Worm (Caenorhabditis elegans) whole organism, L3 larva: ENCODE data around the gene fbxl-2.
A peak's percentile ranks its signal among the peaks of the same experiment; 100 is the strongest.
"Not testable (repeated sequence)": the region's sequence is repeated elsewhere in the genome, so short reads cannot be mapped to it uniquely, and the experiment has no call there.

ENCODE experiments used
- R02D3.7 ChIP-seq: fragments of 150-350 bp; optimal IDR thresholded peaks from 2 replicates; lab custom pipeline; 2014; ENCODE audit warnings: missing biosample characterization, missing genetic modification characterization
- ZK546.5 ChIP-seq: sonication (generic microtip); optimal IDR thresholded peaks from 2 replicates; lab custom pipeline; 2017; ENCODE audit warnings: missing biosample characterization, missing genetic modification characterization
- ceh-16 ChIP-seq: sonication (generic microtip); optimal IDR thresholded peaks from 2 replicates; lab custom pipeline; 2017; ENCODE audit warnings: missing biosample characterization, missing genetic modification characterization
- ceh-28 ChIP-seq: fragments of 150-350 bp; optimal IDR thresholded peaks from 2 replicates; lab custom pipeline; 2014; ENCODE audit warnings: missing biosample characterization, missing genetic modification reagents, missing genetic modification characterization
- ceh-82 ChIP-seq: fragments of 150-350 bp; optimal IDR thresholded peaks from 2 replicates; lab custom pipeline; 2014; ENCODE audit warnings: missing biosample characterization, missing genetic modification characterization
- ceh-9 ChIP-seq: sonication (generic microtip); optimal IDR thresholded peaks from 2 replicates; lab custom pipeline; 2018; ENCODE audit warnings: missing biosample characterization, missing genetic modification characterization
- daf-12 ChIP-seq: fragments of 150-350 bp; optimal IDR thresholded peaks from 2 replicates; lab custom pipeline; 2014; ENCODE audit warnings: missing biosample characterization, missing genetic modification reagents, missing genetic modification characterization
- egl-27 ChIP-seq: sonication (generic microtip); optimal IDR thresholded peaks from 4 replicates; lab custom pipeline; 2017; ENCODE audit warnings: missing biosample characterization, missing genetic modification reagents, missing genetic modification characterization
- egl-5 ChIP-seq: fragments of 150-350 bp; optimal IDR thresholded peaks from 2 replicates; lab custom pipeline; 2017; ENCODE audit warnings: missing biosample characterization, missing genetic modification reagents, missing genetic modification characterization, inconsistent platforms
- elt-2 ChIP-seq: sonication (generic microtip); optimal IDR thresholded peaks from 2 replicates; lab custom pipeline; 2016; ENCODE audit warnings: missing genetic modification reagents, mild to moderate bottlenecking, missing genetic modification characterization, missing compliant biosample characterization
- elt-3 ChIP-seq, 3 experiments: fragments of 150-350 bp in 1 of 3; sonication (generic microtip) in 2 of 3; optimal IDR thresholded peaks; 2 replicates in 2 of 3; 4 replicates in 1 of 3; lab custom pipeline; 2014 to 2017; ENCODE audit warnings: missing biosample characterization in 3 of 3, missing genetic modification characterization in 3 of 3
- eor-1 ChIP-seq, 2 experiments: fragments of 150-350 bp; optimal IDR thresholded peaks; 2 replicates each; lab custom pipeline; 2014 to 2018; ENCODE audit warnings: missing biosample characterization in 2 of 2, missing genetic modification characterization in 2 of 2
- fkh-10 ChIP-seq: sonication (generic microtip); optimal IDR thresholded peaks from 2 replicates; lab custom pipeline; 2017; ENCODE audit warnings: missing biosample characterization, missing genetic modification reagents, missing genetic modification characterization
- fos-1 ChIP-seq: fragments of 150-350 bp; optimal IDR thresholded peaks from 2 replicates; lab custom pipeline; 2014; ENCODE audit warnings: missing biosample characterization, missing genetic modification characterization
- hmg-11 ChIP-seq: sonication (generic microtip); optimal IDR thresholded peaks from 2 replicates; lab custom pipeline; 2016; ENCODE audit warnings: missing genetic modification characterization, missing compliant biosample characterization
- jun-1 ChIP-seq: fragments of 150-350 bp; optimal IDR thresholded peaks from 2 replicates; lab custom pipeline; 2014; ENCODE audit warnings: missing biosample characterization, missing genetic modification reagents, missing genetic modification characterization
- lin-39 ChIP-seq: fragments of 150-350 bp; optimal IDR thresholded peaks from 2 replicates; lab custom pipeline; 2018; ENCODE audit warnings: missing biosample characterization, missing genetic modification reagents, missing genetic modification characterization
- lsy-12 ChIP-seq: sonication (generic microtip); optimal IDR thresholded peaks from 2 replicates; lab custom pipeline; 2016; ENCODE audit warnings: mild to moderate bottlenecking, missing genetic modification characterization, missing compliant biosample characterization
- mdl-1 ChIP-seq: fragments of 150-350 bp; optimal IDR thresholded peaks from 2 replicates; lab custom pipeline; 2014; ENCODE audit warnings: missing biosample characterization, missing genetic modification characterization
- nfya-1 ChIP-seq: sonication (generic microtip); optimal IDR thresholded peaks from 2 replicates; lab custom pipeline; 2017; ENCODE audit warnings: missing genetic modification characterization, mild to moderate bottlenecking, missing compliant biosample characterization, antibody characterized with exemption, moderate library complexity; ENCODE audit not compliant: insufficient read depth
- nhr-11 ChIP-seq: fragments of 150-350 bp; optimal IDR thresholded peaks from 2 replicates; lab custom pipeline; 2014; ENCODE audit warnings: missing biosample characterization, missing genetic modification characterization
- nhr-12 ChIP-seq: fragments of 150-350 bp; optimal IDR thresholded peaks from 2 replicates; lab custom pipeline; 2014; ENCODE audit warnings: missing biosample characterization, missing genetic modification characterization
- nhr-23 ChIP-seq: fragments of 150-350 bp; optimal IDR thresholded peaks from 2 replicates; lab custom pipeline; 2014; ENCODE audit warnings: missing biosample characterization, missing genetic modification reagents, missing genetic modification characterization
- nhr-237 ChIP-seq: fragments of 150-350 bp; optimal IDR thresholded peaks from 2 replicates; lab custom pipeline; 2014; ENCODE audit warnings: missing biosample characterization, missing genetic modification characterization
- nhr-25 ChIP-seq: sonication (generic microtip); optimal IDR thresholded peaks from 2 replicates; lab custom pipeline; 2017; ENCODE audit warnings: missing biosample characterization, missing genetic modification characterization
- nhr-28 ChIP-seq: fragments of 150-350 bp; optimal IDR thresholded peaks from 2 replicates; lab custom pipeline; 2014; ENCODE audit warnings: missing biosample characterization, missing genetic modification characterization
- nhr-43 ChIP-seq: sonication (generic microtip); optimal IDR thresholded peaks from 2 replicates; lab custom pipeline; 2016; ENCODE audit warnings: mild to moderate bottlenecking, missing genetic modification characterization, missing compliant biosample characterization; ENCODE audit not compliant: poor library complexity, severe bottlenecking
- nhr-77 ChIP-seq: fragments of 150-350 bp; optimal IDR thresholded peaks from 2 replicates; lab custom pipeline; 2014; ENCODE audit warnings: missing biosample characterization, missing genetic modification characterization
- pha-4 ChIP-seq: fragments of 150-350 bp; optimal IDR thresholded peaks from 2 replicates; lab custom pipeline; 2014; ENCODE audit warnings: missing biosample characterization, missing genetic modification reagents, missing genetic modification characterization
- pqm-1 ChIP-seq: fragments of 150-350 bp; optimal IDR thresholded peaks from 2 replicates; lab custom pipeline; 2017; ENCODE audit warnings: missing biosample characterization, missing genetic modification characterization, inconsistent platforms
- sea-2 ChIP-seq: fragments of 150-350 bp; sonication (generic microtip); optimal IDR thresholded peaks from 4 replicates; lab custom pipeline; 2014; ENCODE audit warnings: missing biosample characterization, missing genetic modification reagents, missing genetic modification characterization
- skn-1 ChIP-seq: fragments of 150-350 bp; optimal IDR thresholded peaks from 2 replicates; lab custom pipeline; 2014; ENCODE audit warnings: missing biosample characterization, missing genetic modification characterization
- snpc-4 ChIP-seq: fragments of 150-350 bp; optimal IDR thresholded peaks from 2 replicates; lab custom pipeline; 2014; ENCODE audit warnings: missing biosample characterization, missing genetic modification characterization
- tbx-2 ChIP-seq: sonication (generic microtip); optimal IDR thresholded peaks from 2 replicates; lab custom pipeline; 2016; ENCODE audit warnings: mild to moderate bottlenecking, missing genetic modification characterization, missing compliant biosample characterization
- unc-39 ChIP-seq: sonication (generic microtip); optimal IDR thresholded peaks from 4 replicates; lab custom pipeline; 2017; ENCODE audit warnings: missing biosample characterization, missing genetic modification characterization
- unc-62 ChIP-seq: fragments of 150-350 bp; sonication (generic microtip); optimal IDR thresholded peaks from 4 replicates; lab custom pipeline; 2014; ENCODE audit warnings: missing biosample characterization, missing genetic modification reagents, missing genetic modification characterization
- zag-1 ChIP-seq: fragments of 150-350 bp; optimal IDR thresholded peaks from 2 replicates; lab custom pipeline; 2014; ENCODE audit warnings: missing biosample characterization, missing genetic modification characterization
- ztf-11 ChIP-seq: fragments of 150-350 bp; optimal IDR thresholded peaks from 2 replicates; lab custom pipeline; 2014; ENCODE audit warnings: missing biosample characterization, missing genetic modification characterization
- ztf-4 ChIP-seq: fragments of 150-350 bp; optimal IDR thresholded peaks from 2 replicates; lab custom pipeline; 2014; ENCODE audit warnings: missing biosample characterization, missing genetic modification characterization

fbxl-2 gene

DNA sequence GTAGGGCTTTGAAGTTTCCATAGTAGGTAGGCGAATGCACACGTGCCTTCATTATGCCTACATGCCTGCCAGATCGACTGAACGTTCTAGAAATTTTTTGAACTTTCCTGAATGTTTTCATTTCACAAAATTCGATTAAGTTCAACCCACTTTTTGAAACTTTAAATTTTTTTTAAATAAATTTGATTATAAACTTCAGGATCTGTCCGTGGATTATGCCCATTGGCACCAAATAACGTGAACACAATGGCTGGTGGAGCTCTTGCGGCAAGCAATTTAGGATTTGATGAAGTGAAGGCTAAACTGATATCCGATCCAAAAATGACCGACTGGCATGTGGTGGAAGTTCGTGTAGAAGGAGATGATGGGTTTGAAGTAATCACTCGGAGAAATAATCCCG is 21.6 kb upstream of the fbxl-2 start, which contains the start of gene F17C8.7:
Gene F17C8.7, plus strand, starts transcription at position 301 of the 400 bp plus-strand sequence.
- TF ChIP-seq zag-1 (tag; lab: Kevin White, UChicago) (no peak), pqm-1 (tag; lab: Kevin White, UChicago) (no peak), ztf-4 (no peak)

DNA sequence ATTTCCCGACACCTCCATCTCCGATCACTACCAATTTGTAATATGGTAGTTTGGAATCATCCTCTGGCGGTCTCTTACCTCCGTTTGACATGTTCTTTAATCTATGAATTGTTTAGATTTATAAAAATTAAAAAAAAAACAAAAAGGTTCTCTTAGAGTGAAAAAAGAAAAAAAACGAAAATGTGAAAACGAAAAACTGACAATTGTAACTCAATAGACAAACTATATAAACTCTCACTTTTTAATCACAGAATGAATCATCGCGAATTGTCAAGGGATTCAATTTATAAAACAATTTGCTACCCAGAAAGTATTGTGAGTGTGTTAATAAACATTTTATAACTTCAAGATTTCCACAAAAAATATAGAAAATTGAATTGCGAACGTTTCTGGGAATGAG is 17.1 kb upstream of the fbxl-2 start, which contains the start of gene ras-2:
Gene ras-2, minus strand, starts transcription at position 101 of the 400 bp plus-strand sequence.
- TF ChIP-seq lin-39 (tag; lab: Kevin White, UChicago), result no peak
- no peak for TF ChIP-seq ZK546.5 (tag; lab: Kevin White, UChicago)

DNA sequence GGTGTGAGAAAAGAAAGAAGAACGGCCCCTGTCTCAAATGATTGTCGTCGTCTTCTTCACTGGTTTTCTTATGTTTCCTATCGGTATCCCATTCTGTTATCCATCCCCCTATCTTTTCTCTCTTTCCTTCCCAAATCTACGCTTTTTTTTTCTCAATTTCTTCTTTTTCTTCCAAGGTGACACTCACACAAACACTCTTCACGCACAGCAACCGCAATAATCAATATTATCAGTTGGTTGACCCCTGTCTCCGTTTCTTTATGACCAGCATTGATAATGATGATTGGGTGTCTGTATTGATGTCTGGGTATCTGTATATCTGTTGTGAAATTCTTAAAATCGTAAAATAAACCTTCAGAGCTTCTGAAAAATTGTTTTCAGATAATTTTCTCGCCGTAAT is 16.2 kb upstream of the fbxl-2 start:
- no peak for TF ChIP-seq eor-1 (tag; optimal IDR thresholded peaks at IDR 0.05; lab: Kevin White, UChicago)
- no peak for TF ChIP-seq sea-2
- no peak for TF ChIP-seq R02D3.7 (tag; lab: Kevin White, UChicago)
- no peak for TF ChIP-seq skn-1
- no peak for TF ChIP-seq lsy-12
- no peak for TF ChIP-seq ceh-82
- TF ChIP-seq elt-2, result peak; percentile 31
- TF ChIP-seq ztf-4, result no peak
- no peak for TF ChIP-seq mdl-1 (tag; lab: Kevin White, UChicago)
- no peak for TF ChIP-seq pqm-1 (tag; lab: Kevin White, UChicago)
- no peak for TF ChIP-seq elt-3 (tag; optimal IDR thresholded peaks at IDR 0.05; lab: Kevin White, UChicago)
- TF ChIP-seq jun-1 (tag; lab: Kevin White, UChicago), result no peak
- TF ChIP-seq unc-39 (tag; lab: Kevin White, UChicago), result no peak
- TF ChIP-seq nhr-77, result no peak
- no peak for TF ChIP-seq ZK546.5 (tag; lab: Kevin White, UChicago)
- no peak for TF ChIP-seq ceh-9 (tag; lab: Kevin White, UChicago)
- TF ChIP-seq zag-1 (tag; lab: Kevin White, UChicago), result no peak
- no peak for TF ChIP-seq egl-5 (tag; lab: Kevin White, UChicago)
- TF ChIP-seq unc-62 (GFP tag; lab: Kevin White, UChicago), result no peak
- TF ChIP-seq pha-4 (tag; lab: Kevin White, UChicago), result no peak
- TF ChIP-seq ztf-11 (tag; lab: Kevin White, UChicago), result no peak
- no peak for TF ChIP-seq daf-12
- TF ChIP-seq snpc-4 (tag; lab: Kevin White, UChicago), result no peak
- TF ChIP-seq nhr-23 (tag; lab: Kevin White, UChicago), result peak; percentile 63
- no peak for TF ChIP-seq nhr-12 (tag; lab: Kevin White, UChicago)
- TF ChIP-seq nhr-237, result no peak
- TF ChIP-seq nhr-28, result no peak
- TF ChIP-seq nhr-43 (tag; lab: Kevin White, UChicago), result no peak
- TF ChIP-seq fos-1 (tag; lab: Kevin White, UChicago), result no peak
- TF ChIP-seq ceh-28 (tag; lab: Kevin White, UChicago), result peak; percentile 45
- TF ChIP-seq ceh-16 (tag; lab: Kevin White, UChicago), result no peak
- no peak for TF ChIP-seq nhr-11 (tag; lab: Kevin White, UChicago)
- peak; percentile 8 for TF ChIP-seq lin-39 (tag; lab: Kevin White, UChicago)
- no peak for TF ChIP-seq fkh-10 (GFP tag; lab: Kevin White, UChicago)
- TF ChIP-seq hmg-11, result no peak
- no peak for TF ChIP-seq nhr-25 (tag; lab: Kevin White, UChicago)
- no peak for TF ChIP-seq egl-27 (tag; lab: Kevin White, UChicago)
- peak; percentile 48 for TF ChIP-seq nfya-1 (tag; lab: Kevin White, UChicago)
- TF ChIP-seq tbx-2 (tag; lab: Kevin White, UChicago), result no peak

DNA sequence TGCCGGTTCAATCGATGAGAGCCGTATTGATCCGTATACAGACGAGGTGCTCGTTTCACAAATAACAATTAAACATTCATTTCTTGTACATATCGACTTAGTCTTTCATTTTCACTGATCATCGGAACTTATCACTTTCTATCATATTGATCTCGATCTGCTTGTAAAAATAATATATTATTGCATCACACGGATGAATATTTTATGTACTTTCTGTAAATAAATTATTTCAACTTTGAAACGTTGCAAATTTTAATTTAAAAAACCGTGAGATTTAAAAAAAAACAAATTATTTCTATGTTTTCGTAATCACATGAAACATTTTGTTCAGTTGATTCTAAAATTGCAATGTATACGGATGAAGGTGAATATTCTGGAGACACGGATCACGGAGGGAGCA is 14.4 kb upstream of the fbxl-2 start, which contains the start of gene twk-6:
Gene twk-6, plus strand, starts transcription at position 301 of the 400 bp plus-strand sequence.
- not testable (repeated sequence) for TF ChIP-seq nhr-23 (tag; lab: Kevin White, UChicago); zag-1 (tag; lab: Kevin White, UChicago); ztf-4
